Worm (Caenorhabditis elegans) whole organism, dauer: ENCODE data around the gene fbxa-199.
"Not testable (repeated sequence)": the region's sequence is repeated elsewhere in the genome, so short reads cannot be mapped to it uniquely, and the experiment has no call there.

Experiments
- unc-62 ChIP-seq: sonication (generic microtip); optimal IDR thresholded peaks from 2 replicates; lab custom pipeline; 2017; ENCODE audit warnings: missing biosample characterization, missing genetic modification reagents, missing genetic modification characterization

fbxa-199 gene

ce11 chrV:15376223-15376622 lies 22.4 kb downstream of the fbxa-199 start, which contains the start of gene srh-52:
Gene srh-52 (minus strand): TSS chrV:15376323.
- TF ChIP-seq unc-62 (GFP tag; lab: Kevin White, UChicago), result no peak

ce11 chrV:15369707-15370106 lies 28.9 kb downstream of the fbxa-199 start, which contains the start of gene nhr-269:
Gene nhr-269 (minus strand): TSS chrV:15369807.
- TF ChIP-seq unc-62 (GFP tag; lab: Kevin White, UChicago), result no peak

ce11 chrV:15367770-15368169 lies 30.9 kb downstream of the fbxa-199 start:
- TF ChIP-seq unc-62 (GFP tag; lab: Kevin White, UChicago), result no peak

- not testable (repeated sequence) for TF ChIP-seq unc-62 (GFP tag; lab: Kevin White, UChicago)
Observed at ce11 chrV:15361412-15361811, 37.2 kb downstream of the fbxa-199 start, which contains the start of gene ech-1.1. Gene ech-1.1 (minus strand): TSS chrV:15361512.

- no peak for TF ChIP-seq unc-62 (GFP tag; lab: Kevin White, UChicago)
Observed at ce11 chrV:15354648-15355047, 44.0 kb downstream of the fbxa-199 start, which contains the start of gene C29F3.7. Gene C29F3.7 (plus strand): TSS chrV:15354901.

ce11 chrV:15352376-15352775 lies 46.3 kb downstream of the fbxa-199 start, which contains the start of gene srx-58:
Gene srx-58 (plus strand): TSS chrV:15352676.
- TF ChIP-seq unc-62 (GFP tag; lab: Kevin White, UChicago), result no peak

- TF ChIP-seq unc-62 (GFP tag; lab: Kevin White, UChicago), result no peak
Observed at ce11 chrV:15350615-15351014, 48.0 kb downstream of the fbxa-199 start, which contains the start of gene clec-231. Gene clec-231 (minus strand): TSS chrV:15350715.

- TF ChIP-seq unc-62 (GFP tag; lab: Kevin White, UChicago), result no peak
Observed at ce11 chrV:15349044-15349443, 49.6 kb downstream of the fbxa-199 start, which contains the start of gene clec-230. Gene clec-230 (minus strand): TSS chrV:15349144.
